Fruit fly (Drosophila melanogaster): Measurements from ENCODE around the gene CG1907.

The CG1907 gene

dm6 chr3R:29591481-29592138 lies 27.3 kb upstream of the CG1907 start, which contains the start of gene alph (continued):
- TF ChIP-seq Fer1 (GFP tag; optimal IDR thresholded peaks at IDR 0.05) = peak; percentile 22
- TF ChIP-seq CG6272 (GFP tag; IDR thresholded peaks at IDR 0.05) = peak; percentile 60; the same call in 1 of the 2 replicates
- no peak for TF ChIP-seq CG4404 (GFP tag; IDR thresholded peaks at IDR 0.05)
- peak; percentile 53 for TF ChIP-seq slbo (GFP tag; IDR thresholded peaks at IDR 0.05)
- TF ChIP-seq ara (GFP tag; IDR thresholded peaks at IDR 0.05) = 0 out of 2 replicates have a peak, but pooled peaks have one; percentile 15
- peak; percentile 65; the same call in 1 of the 2 replicates for TF ChIP-seq Xrp1 (GFP tag; IDR thresholded peaks at IDR 0.05)
- peak; percentile 19 for TF ChIP-seq caup (GFP tag; optimal IDR thresholded peaks at IDR 0.05; ENCODE audit: severe bottlenecking)
- no peak for TF ChIP-seq HLHmδ (GFP tag; optimal IDR thresholded peaks at IDR 0.05)
- TF ChIP-seq Blimp-1 (GFP tag; optimal IDR thresholded peaks at IDR 0.05) = peak; percentile 34
- peak; percentile 91 for TF ChIP-seq HmgD (GFP tag; optimal IDR thresholded peaks at IDR 0.05)
- peak; percentile 17 for TF ChIP-seq CG9876 (GFP tag; optimal IDR thresholded peaks at IDR 0.05)
- TF ChIP-seq row (GFP tag; IDR thresholded peaks at IDR 0.05) = peak; percentile 44; the same call in 2 of the 3 replicates
- TF ChIP-seq CG8478 (optimal IDR thresholded peaks at IDR 0.05) = peak; percentile 78
- no peak for TF ChIP-seq CG10462 (GFP tag; optimal IDR thresholded peaks at IDR 0.05)
- TF ChIP-seq kah (GFP tag; optimal IDR thresholded peaks at IDR 0.05) = no peak
- no peak for TF ChIP-seq CG7987 (GFP tag; optimal IDR thresholded peaks at IDR 0.05)
- no peak for TF ChIP-seq CG6654 (GFP tag; optimal IDR thresholded peaks at IDR 0.05)
- no peak for TF ChIP-seq CG17612 (GFP tag; IDR thresholded peaks at IDR 0.05)
- peak; percentile 11 for TF ChIP-seq scrt (GFP tag; optimal IDR thresholded peaks at IDR 0.05)
- TF ChIP-seq CG16813 (GFP tag; IDR thresholded peaks at IDR 0.05; ENCODE audit: partially characterized antibody) = peak; percentile 99
- no peak for TF ChIP-seq CG18011 (GFP tag; optimal IDR thresholded peaks at IDR 0.05)
- TF ChIP-seq Hr51 (GFP tag; optimal IDR thresholded peaks at IDR 0.05) = peak; percentile 19 to 33
- TF ChIP-seq hkb (optimal IDR thresholded peaks at IDR 0.05) = no peak
- peak; percentile 69 for TF ChIP-seq hkb (GFP tag; IDR thresholded peaks at IDR 0.05)
- no peak for TF ChIP-seq D (optimal IDR thresholded peaks at IDR 0.05)
- TF ChIP-seq D (GFP tag; optimal IDR thresholded peaks at IDR 0.05) = no peak
- no peak for TF ChIP-seq CG17568 (GFP tag; optimal IDR thresholded peaks at IDR 0.05)
- peak; percentile 42 for TF ChIP-seq CG17359 (tag; optimal IDR thresholded peaks at IDR 0.05)
- no peak for TF ChIP-seq CG14050 (GFP tag; IDR thresholded peaks at IDR 0.05)
- TF ChIP-seq CG12942 (GFP tag; optimal IDR thresholded peaks at IDR 0.05) = peak; percentile 18
- TF ChIP-seq lbe (GFP tag; optimal IDR thresholded peaks at IDR 0.05) = no peak
- no peak for TF ChIP-seq Doc2 (GFP tag; IDR thresholded peaks at IDR 0.05)
- TF ChIP-seq bsh (GFP tag; optimal IDR thresholded peaks at IDR 0.05) = peak in 1 of 2 experiments; percentile 21
- peak; percentile 0 for TF ChIP-seq ab (GFP tag; optimal IDR thresholded peaks at IDR 0.05)
- peak; percentile 99 for TF ChIP-seq Bgb (GFP tag; IDR thresholded peaks at IDR 0.05; ENCODE audit: partially characterized antibody)
- TF ChIP-seq sr (GFP tag; IDR thresholded peaks at IDR 0.05) = no peak
- TF ChIP-seq Vsx1 (GFP tag; optimal IDR thresholded peaks at IDR 0.05) = no peak
- peak; percentile 47 for TF ChIP-seq CG9609 (GFP tag; optimal IDR thresholded peaks at IDR 0.05)
- TF ChIP-seq Sox102F (GFP tag; optimal IDR thresholded peaks at IDR 0.05) = no peak
- peak; percentile 23 for TF ChIP-seq Atf-2 (GFP tag; optimal IDR thresholded peaks at IDR 0.05)
- no peak for TF ChIP-seq dan (GFP tag; IDR thresholded peaks at IDR 0.05)
- TF ChIP-seq gfzf (GFP tag; optimal IDR thresholded peaks at IDR 0.05) = peak; percentile 53
- no peak for TF ChIP-seq sqz (GFP tag; optimal IDR thresholded peaks at IDR 0.05)
- no peak for TF ChIP-seq psq (GFP tag; optimal IDR thresholded peaks at IDR 0.05)
- peak; percentile 6 for TF ChIP-seq CG33557 (GFP tag; optimal IDR thresholded peaks at IDR 0.05)
- TF ChIP-seq Hey (tag; optimal IDR thresholded peaks at IDR 0.05) = no peak
- TF ChIP-seq sob (GFP tag; IDR thresholded peaks at IDR 0.05) = peak; percentile 54
- TF ChIP-seq Dbx (GFP tag; IDR thresholded peaks at IDR 0.05) = peak; percentile 62; the same call in 2 of the 3 replicates
- no peak for TF ChIP-seq CG11093 (GFP tag; IDR thresholded peaks at IDR 0.05)
- TF ChIP-seq CG2116 (GFP tag; optimal IDR thresholded peaks at IDR 0.05) = peak; percentile 94
